Comparison of ENCODE assay signal across 6 worm cellular contexts in genomic region chrV:5392993-5393628, ce11.
TF ChIP-seq lines count a peak whose summit lies in the region.

Gene C35A11.4, minus strand, starts transcription at chrV:5393148.

TF ChIP-seq in whole organism, L1 larva, 84 proteins besides CTCF, POLR2A, EP300 and RAD21 (continues in another document):
- TF ChIP-seq dsc-1 (tag; optimal IDR thresholded peaks at IDR 0.05; lab: Kevin White, UChicago), result no peak
- TF ChIP-seq ztf-11 (tag; optimal IDR thresholded peaks at IDR 0.05; lab: Kevin White, UChicago), result no peak
- TF ChIP-seq unc-130 (tag; optimal IDR thresholded peaks at IDR 0.05; lab: Kevin White, UChicago), result no peak
- no peak for TF ChIP-seq mef-2 (tag; optimal IDR thresholded peaks at IDR 0.05; lab: Kevin White, UChicago)
- no peak for TF ChIP-seq nhr-237 (tag; optimal IDR thresholded peaks at IDR 0.05; lab: Kevin White, UChicago)
- no peak for TF ChIP-seq nhr-77 (tag; optimal IDR thresholded peaks at IDR 0.05; lab: Kevin White, UChicago)
- peak; percentile 56 for TF ChIP-seq tlp-1 (tag; optimal IDR thresholded peaks at IDR 0.05; lab: Kevin White, UChicago)
- TF ChIP-seq lin-15B (tag; optimal IDR thresholded peaks at IDR 0.05; lab: Kevin White, UChicago), result no peak
- TF ChIP-seq nhr-71 (tag; optimal IDR thresholded peaks at IDR 0.05; lab: Kevin White, UChicago), result peak; percentile 9
- no peak for TF ChIP-seq ceh-63 (GFP tag; optimal IDR thresholded peaks at IDR 0.05; lab: Kevin White, UChicago)
- no peak for TF ChIP-seq lin-39 (tag; optimal IDR thresholded peaks at IDR 0.05; lab: Kevin White, UChicago)
- TF ChIP-seq lin-13 (GFP tag; optimal IDR thresholded peaks at IDR 0.05; lab: Kevin White, UChicago), result no peak
- no peak for TF ChIP-seq isw-1 (GFP tag; IDR thresholded peaks at IDR 0.05; lab: Robert Waterston, UW)
- peak; percentile 27 for TF ChIP-seq pqm-1 (tag; optimal IDR thresholded peaks at IDR 0.05; lab: Kevin White, UChicago)
- TF ChIP-seq ets-5 (GFP tag; IDR thresholded peaks at IDR 0.05; lab: Robert Waterston, UW), result no peak
- TF ChIP-seq hpl-2 (GFP tag; optimal IDR thresholded peaks at IDR 0.05; lab: Kevin White, UChicago), result no peak

TF ChIP-seq in whole organism, L2 larva, 48 proteins besides CTCF, POLR2A, EP300 and RAD21:
- TF ChIP-seq egl-27 (tag; optimal IDR thresholded peaks at IDR 0.05; lab: Kevin White, UChicago) (peak; percentile 44), nhr-6 (tag; optimal IDR thresholded peaks at IDR 0.05; lab: Kevin White, UChicago) (no peak), peb-1 (tag; optimal IDR thresholded peaks at IDR 0.05; lab: Kevin White, UChicago) (no peak), mab-5 (tag; optimal IDR thresholded peaks at IDR 0.05; lab: Kevin White, UChicago) (no peak), F13H6.1 (tag; optimal IDR thresholded peaks at IDR 0.05; lab: Kevin White, UChicago) (peak; percentile 7), unc-39 (tag; optimal IDR thresholded peaks at IDR 0.05; lab: Kevin White, UChicago) (no peak), sma-9 (GFP tag; optimal IDR thresholded peaks at IDR 0.05; lab: Kevin White, UChicago) (peak; percentile 21), sma-9 (tag; optimal IDR thresholded peaks at IDR 0.05; lab: Kevin White, UChicago) (no peak), fos-1 (tag; optimal IDR thresholded peaks at IDR 0.05; lab: Kevin White, UChicago) (peak; percentile 72), mdl-1 (tag; optimal IDR thresholded peaks at IDR 0.05; lab: Kevin White, UChicago) (no peak), unc-55 (GFP tag; optimal IDR thresholded peaks at IDR 0.05; lab: Kevin White, UChicago) (no peak), nhr-129 (tag; optimal IDR thresholded peaks at IDR 0.05; lab: Kevin White, UChicago) (no peak)
TF ChIP-seq in whole organism, L2 larva: peak in this region for 4.

TF ChIP-seq in whole organism, L3 larva, 47 proteins besides CTCF, POLR2A, EP300 and RAD21:
- TF ChIP-seq egl-27 (tag; optimal IDR thresholded peaks at IDR 0.05; lab: Kevin White, UChicago), result peak; percentile 16
- TF ChIP-seq nhr-11 (tag; optimal IDR thresholded peaks at IDR 0.05; lab: Kevin White, UChicago), result no peak
- TF ChIP-seq egl-5 (tag; optimal IDR thresholded peaks at IDR 0.05; lab: Kevin White, UChicago), result no peak
- TF ChIP-seq elt-2 (tag; optimal IDR thresholded peaks at IDR 0.05; lab: Kevin White, UChicago), result peak; percentile 99
- TF ChIP-seq hmg-11 (tag; optimal IDR thresholded peaks at IDR 0.05; lab: Kevin White, UChicago), result no peak
- peak; percentile 79 for TF ChIP-seq pqm-1 (tag; optimal IDR thresholded peaks at IDR 0.05; lab: Kevin White, UChicago)

TF ChIP-seq in whole organism, L4 larva, 104 proteins besides CTCF, POLR2A, EP300 and RAD21 (continues in another document):
- TF ChIP-seq vab-7 (GFP tag; IDR thresholded peaks at IDR 0.05; lab: Robert Waterston, UW) (no peak), dmd-6 (GFP tag; IDR thresholded peaks at IDR 0.05; lab: Robert Waterston, UW) (peak; percentile 65), nhr-42 (GFP tag; IDR thresholded peaks at IDR 0.05; lab: Robert Waterston, UW) (no peak), nhr-111 (GFP tag; optimal IDR thresholded peaks at IDR 0.05; lab: Kevin White, UChicago) (no peak), nhr-28 (tag; optimal IDR thresholded peaks at IDR 0.05; lab: Kevin White, UChicago) (peak; percentile 71), madf-9 (GFP tag; conservative IDR thresholded peaks at IDR 0.05; lab: Robert Waterston, UW) (no peak), nhr-41 (GFP tag; IDR thresholded peaks at IDR 0.05; lab: Robert Waterston, UW) (no peak), aha-1 (tag; lab: Kevin White, UChicago) (peak; percentile 75), madf-5 (GFP tag; IDR thresholded peaks at IDR 0.05; lab: Robert Waterston, UW) (no peak), snpc-1.2 (GFP tag; IDR thresholded peaks at IDR 0.05; lab: Robert Waterston, UW) (no peak), spr-3 (GFP tag; optimal IDR thresholded peaks at IDR 0.05; lab: Kevin White, UChicago) (no peak), tra-1 (GFP tag; IDR thresholded peaks at IDR 0.05; lab: Robert Waterston, UW) (no peak), dve-1 (tag; optimal IDR thresholded peaks at IDR 0.05; lab: Kevin White, UChicago; ENCODE audit: insufficient read depth) (peak; percentile 86), ceh-82 (tag; optimal IDR thresholded peaks at IDR 0.05; lab: Kevin White, UChicago) (no peak), lin-29 (GFP tag; IDR thresholded peaks at IDR 0.05; lab: Robert Waterston, UW) (no peak), nhr-11 (tag; optimal IDR thresholded peaks at IDR 0.05; lab: Kevin White, UChicago) (no peak), egl-27 (tag; optimal IDR thresholded peaks at IDR 0.05; lab: Kevin White, UChicago) (no peak), D1046.2 (GFP tag; IDR thresholded peaks at IDR 0.05; lab: Robert Waterston, UW) (no peak), pqm-1 (tag; optimal IDR thresholded peaks at IDR 0.05; lab: Kevin White, UChicago) (peak; percentile 62), hlh-11 (tag; optimal IDR thresholded peaks at IDR 0.05; lab: Kevin White, UChicago) (peak; percentile 76), unc-39 (tag; optimal IDR thresholded peaks at IDR 0.05; lab: Kevin White, UChicago) (no peak), F10B5.3 (tag; optimal IDR thresholded peaks at IDR 0.05; lab: Kevin White, UChicago) (no peak), nhr-237 (tag; optimal IDR thresholded peaks at IDR 0.05; lab: Kevin White, UChicago) (no peak)

TF ChIP-seq in whole organism, late embryonic, 69 proteins besides CTCF, POLR2A, EP300 and RAD21:
- TF ChIP-seq elt-2 (tag; optimal IDR thresholded peaks at IDR 0.05; lab: Kevin White, UChicago), result peak; percentile 43
- TF ChIP-seq fkh-6 (tag; optimal IDR thresholded peaks at IDR 0.05; lab: Kevin White, UChicago), result no peak
- TF ChIP-seq nfya-1 (tag; optimal IDR thresholded peaks at IDR 0.05; lab: Kevin White, UChicago), result no peak

TF ChIP-seq in whole organism, young adult, 124 proteins besides CTCF, POLR2A, EP300 and RAD21:
- TF ChIP-seq nfyb-1 (GFP tag; IDR thresholded peaks at IDR 0.05; lab: Robert Waterston, UW), result 0 out of 2 replicates have a peak, but pooled peaks have one; percentile 45
- TF ChIP-seq somi-1 (GFP tag; optimal IDR thresholded peaks at IDR 0.05; lab: Kevin White, UChicago), result no peak
- TF ChIP-seq let-607 (tag; optimal IDR thresholded peaks at IDR 0.05; lab: Kevin White, UChicago), result peak in 1 of 2 experiments; percentile 3
- TF ChIP-seq nhr-90 (tag; optimal IDR thresholded peaks at IDR 0.05; lab: Kevin White, UChicago), result peak; percentile 3
- peak; percentile 55 for TF ChIP-seq ets-4 (GFP tag; optimal IDR thresholded peaks at IDR 0.05; lab: Kevin White, UChicago)
- peak; percentile 81 for TF ChIP-seq nhr-80 (tag; optimal IDR thresholded peaks at IDR 0.05; lab: Kevin White, UChicago)
